Worm (Caenorhabditis elegans): ENCODE data around the gene mpdu-1.

DNA sequence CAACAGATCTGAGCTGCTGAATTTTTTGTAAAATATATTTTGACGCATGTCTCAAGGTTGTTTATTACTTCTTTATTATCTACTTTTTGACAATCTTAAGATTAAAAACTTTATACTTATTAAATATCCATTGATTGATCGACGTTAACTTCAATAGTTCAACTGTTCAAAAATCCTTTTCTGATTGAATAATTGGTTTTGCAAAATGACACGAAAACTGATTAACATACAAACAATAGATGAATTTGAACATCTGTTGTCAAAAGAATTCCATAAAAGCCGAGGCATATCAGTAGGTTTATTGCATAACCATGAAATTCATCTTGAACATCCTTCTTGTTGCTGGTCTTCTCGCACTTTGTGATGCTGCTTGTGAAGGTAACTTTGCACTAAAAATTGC, 47.8 kb downstream of the mpdu-1 start, which contains the start of gene W02D7.12:
- TF ChIP-seq ZK546.5 (tag; optimal IDR thresholded peaks at IDR 0.05) (no peak), unc-62 (GFP tag; optimal IDR thresholded peaks at IDR 0.05) (no peak), snpc-4 (tag; optimal IDR thresholded peaks at IDR 0.05) (no peak), zag-1 (tag; optimal IDR thresholded peaks at IDR 0.05) (no peak)

Data from whole organism, L3 larva.